Worm (Caenorhabditis elegans) whole organism, L4/young adult: ENCODE results near the gene srbc-71.

ENCODE experiments used
- W03F9.2 ChIP-seq: fragments of 150-350 bp; optimal IDR thresholded peaks from 2 replicates; lab custom pipeline; 2014; ENCODE audit warnings: missing biosample characterization, missing genetic modification characterization
- him-1 ChIP-seq: sonication (generic microtip); optimal IDR thresholded peaks from 2 replicates; lab custom pipeline; 2016; ENCODE audit warnings: missing genotype, missing genetic modification reagents, missing genetic modification characterization, missing compliant biosample characterization

ce11 chrIV:4254989-4255582, 29.3 kb upstream of the srbc-71 start:
- TF ChIP-seq him-1 (tag; lab: Kevin White, UChicago), result no peak
- TF ChIP-seq W03F9.2 (tag; lab: Kevin White, UChicago), result no peak
